Worm (Caenorhabditis elegans) whole organism, L3 larva: ENCODE results near the gene scd-2.

ENCODE experiments used
- aly-2 ChIP-seq: fragments of 150-350 bp; optimal IDR thresholded peaks from 2 replicates; lab custom pipeline; 2014; ENCODE audit warnings: missing biosample characterization, missing genetic modification characterization
- elt-2 ChIP-seq: sonication (generic microtip); optimal IDR thresholded peaks from 2 replicates; lab custom pipeline; 2016; ENCODE audit warnings: missing genetic modification reagents, mild to moderate bottlenecking, missing genetic modification characterization, missing compliant biosample characterization
- fos-1 ChIP-seq: fragments of 150-350 bp; optimal IDR thresholded peaks from 2 replicates; lab custom pipeline; 2014; ENCODE audit warnings: missing biosample characterization, missing genetic modification characterization
- nhr-12 ChIP-seq: fragments of 150-350 bp; optimal IDR thresholded peaks from 2 replicates; lab custom pipeline; 2014; ENCODE audit warnings: missing biosample characterization, missing genetic modification characterization
- nhr-28 ChIP-seq: fragments of 150-350 bp; optimal IDR thresholded peaks from 2 replicates; lab custom pipeline; 2014; ENCODE audit warnings: missing biosample characterization, missing genetic modification characterization
- nhr-76 ChIP-seq: fragments of 150-350 bp; sonication (generic microtip); optimal IDR thresholded peaks from 5 replicates; lab custom pipeline; 2014; ENCODE audit warnings: missing biosample characterization, missing genetic modification characterization
- pqm-1 ChIP-seq: fragments of 150-350 bp; optimal IDR thresholded peaks from 2 replicates; lab custom pipeline; 2017; ENCODE audit warnings: missing biosample characterization, missing genetic modification characterization, inconsistent platforms
- skn-1 ChIP-seq: fragments of 150-350 bp; optimal IDR thresholded peaks from 2 replicates; lab custom pipeline; 2014; ENCODE audit warnings: missing biosample characterization, missing genetic modification characterization
- snpc-4 ChIP-seq: fragments of 150-350 bp; optimal IDR thresholded peaks from 2 replicates; lab custom pipeline; 2014; ENCODE audit warnings: missing biosample characterization, missing genetic modification characterization

ce11 chrV:6590283-6590682 is 42.7 kb upstream of the scd-2 start, which contains the start of gene ZK1055.2:
- TF ChIP-seq nhr-12 (no peak), pqm-1 (tag; lab: Kevin White, UChicago) (no peak), nhr-76 (tag; lab: Kevin White, UChicago) (no peak), aly-2 (tag; lab: Kevin White, UChicago) (no peak), snpc-4 (no peak), nhr-28 (tag; lab: Kevin White, UChicago) (no peak), fos-1 (tag; lab: Kevin White, UChicago) (no peak), skn-1 (no peak), elt-2 (tag; lab: Kevin White, UChicago) (no peak)
